Fruit fly (Drosophila melanogaster): ENCODE measurements around the gene CG31156.

DNA sequence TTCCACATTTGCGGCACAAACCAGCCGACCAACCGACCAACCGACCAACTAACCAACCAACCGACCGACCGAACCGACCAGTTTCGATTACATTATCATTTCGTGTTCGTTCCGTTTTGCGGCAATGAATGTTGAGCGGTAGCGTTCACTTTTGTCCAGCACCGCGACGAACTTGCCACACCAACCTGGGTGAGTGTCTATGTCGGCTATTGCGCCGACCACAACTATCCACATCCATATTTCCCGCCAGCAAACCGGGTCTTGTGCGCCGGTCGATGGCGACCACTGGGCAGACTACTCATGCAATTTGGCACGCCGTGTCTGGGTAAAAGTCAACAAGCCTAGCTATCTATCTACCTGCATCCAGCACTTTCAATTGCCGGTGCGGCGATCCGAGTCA is 36.5 kb downstream of the CG31156 start:
- TF ChIP-seq h (GFP tag; optimal IDR thresholded peaks at IDR 0.05) (no peak), psq (GFP tag; optimal IDR thresholded peaks at IDR 0.05) (no peak), fru (GFP tag; optimal IDR thresholded peaks at IDR 0.05) (no peak), Dfd (GFP tag; optimal IDR thresholded peaks at IDR 0.05) (no peak), CG32264 (GFP tag; optimal IDR thresholded peaks at IDR 0.05) (no peak), HLH106 (tag; optimal IDR thresholded peaks at IDR 0.05) (no peak), Vsx2 (GFP tag; optimal IDR thresholded peaks at IDR 0.05; ENCODE audit: partially characterized antibody) (no peak), usp (GFP tag; optimal IDR thresholded peaks at IDR 0.05) (no peak), br (GFP tag; optimal IDR thresholded peaks at IDR 0.05) (no peak), CrebA (GFP tag; optimal IDR thresholded peaks at IDR 0.05; ENCODE audit: borderline replicate concordance) (no peak), Hr78 (GFP tag; optimal IDR thresholded peaks at IDR 0.05) (no peak), ey (GFP tag; optimal IDR thresholded peaks at IDR 0.05) (no peak), Sp1 (GFP tag; optimal IDR thresholded peaks at IDR 0.05) (no peak)
